Worm (Caenorhabditis elegans) whole organism, L1 larva: ENCODE data around the gene F43G6.10.

Source experiments
- C16A3.4 ChIP-seq: fragments of 150-350 bp; optimal IDR thresholded peaks from 2 replicates; lab custom pipeline; 2014; ENCODE audit warnings: missing biosample characterization, missing genetic modification characterization
- Y116A8C.19 ChIP-seq: sonication (generic microtip); optimal IDR thresholded peaks from 2 replicates; lab custom pipeline; 2016; ENCODE audit warnings: missing compliant biosample characterization, missing genetic modification characterization, borderline replicate concordance
- alr-1 ChIP-seq: fragments of 200-800 bp; sonication (Bioruptor generic); optimal IDR thresholded peaks from 2 replicates; lab custom pipeline; 2018; ENCODE audit warnings: borderline replicate concordance, mild to moderate bottlenecking, missing genetic modification characterization, missing compliant biosample characterization
- blmp-1 ChIP-seq: fragments of 150-350 bp; optimal IDR thresholded peaks from 2 replicates; lab custom pipeline; 2014; ENCODE audit warnings: missing biosample characterization, missing genetic modification characterization
- ceh-63 ChIP-seq: fragments of 200-800 bp; sonication (Bioruptor generic); optimal IDR thresholded peaks from 2 replicates; lab custom pipeline; 2018; ENCODE audit warnings: mild to moderate bottlenecking, missing genetic modification characterization, missing compliant biosample characterization
- ceh-8 ChIP-seq: fragments of 200-800 bp; sonication (Bioruptor generic); optimal IDR thresholded peaks from 2 replicates; lab custom pipeline; 2018; ENCODE audit warnings: mild to moderate bottlenecking, missing genetic modification characterization, moderate library complexity, missing compliant biosample characterization
- ceh-82 ChIP-seq, 3 experiments: fragments of 150-350 bp in 1 of 3; sonication (generic microtip) in 2 of 3; optimal IDR thresholded peaks; 2 replicates each; lab custom pipeline; 2014 to 2017; ENCODE audit warnings: missing biosample characterization in 3 of 3, missing genetic modification characterization in 3 of 3
- ceh-88 ChIP-seq: fragments of 200-800 bp; sonication (Bioruptor generic); IDR thresholded peaks from 2 replicates; pipeline ENCODE4 v1.3.6; 2022; ENCODE audit warnings: missing genetic modification characterization, missing compliant biosample characterization
- ceh-90 ChIP-seq: sonication (generic microtip); optimal IDR thresholded peaks from 2 replicates; lab custom pipeline; 2016; ENCODE audit warnings: missing genetic modification characterization, missing compliant biosample characterization
- ces-1 ChIP-seq: fragments of 150-350 bp; optimal IDR thresholded peaks from 2 replicates; lab custom pipeline; 2014; ENCODE audit warnings: missing biosample characterization, missing genetic modification reagents, missing genetic modification characterization
- dsc-1 ChIP-seq: sonication (generic microtip); optimal IDR thresholded peaks from 2 replicates; lab custom pipeline; 2016; ENCODE audit warnings: mild to moderate bottlenecking, missing genetic modification characterization, missing compliant biosample characterization
- efl-1 ChIP-seq, 4 experiments: fragments of 150-350 bp; optimal IDR thresholded peaks in 3 of 4; peaks in 1 of 4; 1 replicate in 1 of 4; 2 replicates in 3 of 4; lab custom pipeline; 2014; ENCODE audit warnings: missing biosample characterization in 2 of 4, missing genetic modification characterization in 2 of 4, missing genetic modification reagents in 2 of 4
- efl-3 ChIP-seq: fragments of 200-800 bp; sonication (Bioruptor generic); optimal IDR thresholded peaks from 2 replicates; lab custom pipeline; 2018; ENCODE audit warnings: mild to moderate bottlenecking, missing genetic modification characterization, missing compliant biosample characterization
- elt-2 ChIP-seq: sonication (generic microtip); optimal IDR thresholded peaks from 2 replicates; lab custom pipeline; 2016; ENCODE audit warnings: missing genetic modification characterization, mild to moderate bottlenecking, inconsistent platforms, missing compliant biosample characterization, missing genetic modification reagents
- elt-3 ChIP-seq, 6 experiments: fragments of 150-350 bp in 1 of 6; sonication (generic microtip); optimal IDR thresholded peaks; 2 replicates each; lab custom pipeline; 2017 to 2018; ENCODE audit warnings: missing biosample characterization in 6 of 6, missing genetic modification characterization in 6 of 6, inconsistent platforms in 1 of 6
- ets-5 ChIP-seq: fragments of 200-800 bp; sonication (Bioruptor generic); IDR thresholded peaks from 2 replicates; pipeline ENCODE4 v1.3.6; 2022; ENCODE audit warnings: missing genetic modification characterization, missing compliant biosample characterization
- fkh-10 ChIP-seq: sonication (generic microtip); optimal IDR thresholded peaks from 2 replicates; lab custom pipeline; 2017; ENCODE audit warnings: missing biosample characterization, missing genetic modification reagents, missing genetic modification characterization
- fkh-8 ChIP-seq: sonication (generic microtip); optimal IDR thresholded peaks from 2 replicates; lab custom pipeline; 2016; ENCODE audit warnings: mild to moderate bottlenecking, missing genetic modification characterization, missing compliant biosample characterization
- hpl-2 ChIP-seq: fragments of 150-350 bp; optimal IDR thresholded peaks from 2 replicates; lab custom pipeline; 2014; ENCODE audit warnings: missing biosample characterization, missing genetic modification reagents, missing genetic modification characterization
- irx-1 ChIP-seq: sonication (generic microtip); optimal IDR thresholded peaks from 2 replicates; lab custom pipeline; 2016; ENCODE audit warnings: missing genetic modification characterization, missing compliant biosample characterization
- jun-1 ChIP-seq: fragments of 150-350 bp; optimal IDR thresholded peaks from 2 replicates; lab custom pipeline; 2014; ENCODE audit warnings: missing biosample characterization, missing genetic modification reagents, missing genetic modification characterization
- lin-13 ChIP-seq: fragments of 150-350 bp; optimal IDR thresholded peaks from 2 replicates; lab custom pipeline; 2014; ENCODE audit warnings: missing biosample characterization, missing genetic modification reagents, missing genetic modification characterization
- lin-14 ChIP-seq: fragments of 200-800 bp; sonication (Bioruptor generic); optimal IDR thresholded peaks from 2 replicates; lab custom pipeline; 2018; ENCODE audit warnings: mild to moderate bottlenecking, missing genetic modification characterization, moderate library complexity, missing compliant biosample characterization
- lin-15B ChIP-seq: fragments of 150-350 bp; sonication (generic microtip); optimal IDR thresholded peaks from 3 replicates; lab custom pipeline; 2014; ENCODE audit warnings: missing biosample characterization, missing genetic modification characterization
- lin-35 ChIP-seq, 2 experiments: fragments of 150-350 bp; optimal IDR thresholded peaks; 2 replicates each; lab custom pipeline; 2014; ENCODE audit warnings: missing biosample characterization in 2 of 2, missing genetic modification characterization in 2 of 2, missing genetic modification reagents in 2 of 2
- lin-39 ChIP-seq: fragments of 150-350 bp; optimal IDR thresholded peaks from 2 replicates; lab custom pipeline; 2014; ENCODE audit warnings: missing biosample characterization, missing genetic modification reagents, missing genetic modification characterization
- lir-3 ChIP-seq: sonication (generic microtip); optimal IDR thresholded peaks from 2 replicates; lab custom pipeline; 2016; ENCODE audit warnings: mild to moderate bottlenecking, missing genetic modification characterization, moderate library complexity, missing compliant biosample characterization; ENCODE audit not compliant: poor library complexity
- lsy-2 ChIP-seq, 2 experiments: fragments of 150-350 bp; optimal IDR thresholded peaks; 2 replicates each; lab custom pipeline; 2014; ENCODE audit warnings: missing biosample characterization in 2 of 2, missing genetic modification characterization in 2 of 2
- mef-2 ChIP-seq: fragments of 150-350 bp; optimal IDR thresholded peaks from 2 replicates; lab custom pipeline; 2014; ENCODE audit warnings: missing biosample characterization, missing genetic modification characterization
- mep-1 ChIP-seq: fragments of 150-350 bp; optimal IDR thresholded peaks from 2 replicates; lab custom pipeline; 2014; ENCODE audit warnings: missing biosample characterization, missing genetic modification characterization
- nhr-11 ChIP-seq: fragments of 150-350 bp; optimal IDR thresholded peaks from 2 replicates; lab custom pipeline; 2014; ENCODE audit warnings: missing biosample characterization, missing genetic modification characterization
- nhr-237 ChIP-seq: fragments of 150-350 bp; optimal IDR thresholded peaks from 2 replicates; lab custom pipeline; 2014; ENCODE audit warnings: missing biosample characterization, missing genetic modification characterization
- nhr-28 ChIP-seq: fragments of 150-350 bp; optimal IDR thresholded peaks from 2 replicates; lab custom pipeline; 2014; ENCODE audit warnings: missing biosample characterization, missing genetic modification characterization
- nhr-47 ChIP-seq: sonication (generic microtip); optimal IDR thresholded peaks from 2 replicates; lab custom pipeline; 2016; ENCODE audit warnings: mild to moderate bottlenecking, missing genetic modification characterization, moderate library complexity, missing compliant biosample characterization
- nhr-71 ChIP-seq: sonication (generic microtip); optimal IDR thresholded peaks from 2 replicates; lab custom pipeline; 2016; ENCODE audit warnings: mild to moderate bottlenecking, missing genetic modification characterization, moderate library complexity, missing compliant biosample characterization
- nhr-85 ChIP-seq: sonication (generic microtip); peaks from one replicate; lab custom pipeline; 2016; ENCODE audit warnings: missing genetic modification characterization, inconsistent platforms, missing compliant biosample characterization
- nhr-90 ChIP-seq: sonication (generic microtip); optimal IDR thresholded peaks from 2 replicates; lab custom pipeline; 2016; ENCODE audit warnings: mild to moderate bottlenecking, missing genetic modification characterization, missing compliant biosample characterization; ENCODE audit not compliant: poor library complexity
- pag-3 ChIP-seq: sonication (generic microtip); optimal IDR thresholded peaks from 2 replicates; lab custom pipeline; 2017; ENCODE audit warnings: missing genetic modification characterization, mild to moderate bottlenecking, missing compliant biosample characterization, antibody characterized with exemption, borderline replicate concordance; ENCODE audit not compliant: insufficient read depth
- pax-3 ChIP-seq: fragments of 200-800 bp; sonication (Bioruptor generic); optimal IDR thresholded peaks from 2 replicates; lab custom pipeline; 2018; ENCODE audit warnings: mild to moderate bottlenecking, missing genetic modification characterization, moderate library complexity, missing compliant biosample characterization
- rnt-1 ChIP-seq: sonication (generic microtip); optimal IDR thresholded peaks from 2 replicates; lab custom pipeline; 2016; ENCODE audit warnings: mild to moderate bottlenecking, missing genetic modification characterization, moderate library complexity, missing compliant biosample characterization
- skn-1 ChIP-seq: fragments of 150-350 bp; optimal IDR thresholded peaks from 2 replicates; lab custom pipeline; 2014; ENCODE audit warnings: missing biosample characterization, missing genetic modification characterization
- snpc-4 ChIP-seq: fragments of 150-350 bp; optimal IDR thresholded peaks from 2 replicates; lab custom pipeline; 2014; ENCODE audit warnings: missing biosample characterization, missing genetic modification characterization
- swsn-7 ChIP-seq: sonication (generic microtip); optimal IDR thresholded peaks from 2 replicates; lab custom pipeline; 2016; ENCODE audit warnings: missing genetic modification characterization, missing compliant biosample characterization
- tbx-2 ChIP-seq: sonication (generic microtip); optimal IDR thresholded peaks from 2 replicates; lab custom pipeline; 2016; ENCODE audit warnings: missing genetic modification characterization, missing compliant biosample characterization
- tlp-1 ChIP-seq: fragments of 150-350 bp; optimal IDR thresholded peaks from 2 replicates; lab custom pipeline; 2014; ENCODE audit warnings: missing biosample characterization, missing genetic modification characterization
- unc-30 ChIP-seq: sonication (generic microtip); optimal IDR thresholded peaks from 2 replicates; lab custom pipeline; 2017; ENCODE audit warnings: missing biosample characterization, missing genetic modification characterization
- xbp-1 ChIP-seq: sonication (generic microtip); optimal IDR thresholded peaks from 2 replicates; lab custom pipeline; 2016; ENCODE audit warnings: missing genetic modification characterization, missing compliant biosample characterization
- zip-4 ChIP-seq: fragments of 200-800 bp; sonication (Bioruptor generic); optimal IDR thresholded peaks from 2 replicates; lab custom pipeline; 2018; ENCODE audit warnings: mild to moderate bottlenecking, missing genetic modification characterization, moderate library complexity, missing compliant biosample characterization
- ztf-11 ChIP-seq, 2 experiments: sonication (generic microtip); optimal IDR thresholded peaks; 2 replicates each; lab custom pipeline; 2016 to 2017; ENCODE audit warnings: missing genetic modification characterization in 2 of 2, missing biosample characterization in 1 of 2, missing compliant biosample characterization in 1 of 2
- ztf-4 ChIP-seq: fragments of 150-350 bp; optimal IDR thresholded peaks from 2 replicates; lab custom pipeline; 2014; ENCODE audit warnings: missing biosample characterization, missing genetic modification characterization

The F43G6.10 gene

DNA sequence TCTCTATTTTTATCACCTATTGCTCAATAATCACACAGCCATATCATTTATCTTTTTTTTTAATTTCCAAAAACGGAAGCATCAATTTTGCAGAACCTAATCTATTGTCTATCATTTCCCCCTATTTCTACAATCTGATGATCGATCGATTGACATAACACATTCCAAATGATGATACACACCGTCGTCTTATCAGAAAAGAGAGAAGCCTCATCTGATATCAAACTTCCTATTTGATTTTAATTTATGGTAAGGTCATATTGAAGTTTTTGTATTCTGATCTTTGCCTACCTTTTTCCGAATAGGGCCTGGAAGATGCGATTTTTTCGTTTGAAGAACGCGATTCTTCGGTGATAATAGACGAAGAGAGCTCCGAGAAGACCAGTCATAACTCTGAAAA is 40.4 kb downstream of the F43G6.10 start:
- no peak for TF ChIP-seq ces-1 (GFP tag; lab: Kevin White, UChicago)
- no peak for TF ChIP-seq efl-3
- TF ChIP-seq elt-3 (tag; optimal IDR thresholded peaks at IDR 0.05; lab: Kevin White, UChicago), result peak in 3 of 6 experiments; percentile 26 to 52 (median 26)
- TF ChIP-seq dsc-1 (tag; lab: Kevin White, UChicago), result no peak
- TF ChIP-seq C16A3.4 (tag; lab: Kevin White, UChicago), result no peak
- no peak for TF ChIP-seq snpc-4
- TF ChIP-seq elt-2 (tag; lab: Kevin White, UChicago), result no peak
- peak; percentile 10 for TF ChIP-seq nhr-71 (tag; lab: Kevin White, UChicago)
- no peak for TF ChIP-seq lsy-2 (tag; optimal IDR thresholded peaks at IDR 0.05; lab: Kevin White, UChicago)
- no peak for TF ChIP-seq mep-1 (tag; lab: Kevin White, UChicago)
- TF ChIP-seq skn-1 (tag; lab: Kevin White, UChicago), result no peak
- no peak for TF ChIP-seq alr-1 (tag; lab: Kevin White, UChicago)
- TF ChIP-seq nhr-85 (tag; lab: Kevin White, UChicago), result peak; percentile 70
- TF ChIP-seq nhr-28, result no peak
- TF ChIP-seq swsn-7, result no peak
- no peak for TF ChIP-seq ceh-88
- TF ChIP-seq efl-1 (optimal IDR thresholded peaks at IDR 0.05; lab: Kevin White, UChicago), result no peak
- peak in 1 of 2 experiments; percentile 60 for TF ChIP-seq efl-1 (GFP tag; optimal IDR thresholded peaks at IDR 0.05 in 1 of 2; lab: Kevin White, UChicago)
- TF ChIP-seq ceh-8 (GFP tag; lab: Kevin White, UChicago), result no peak
- TF ChIP-seq mef-2, result no peak
- TF ChIP-seq ceh-82 (tag; optimal IDR thresholded peaks at IDR 0.05; lab: Kevin White, UChicago), result no peak
- no peak for TF ChIP-seq lin-39 (tag; lab: Kevin White, UChicago)
- TF ChIP-seq ztf-4 (tag; lab: Kevin White, UChicago), result no peak
- TF ChIP-seq jun-1, result no peak
- no peak for TF ChIP-seq fkh-10 (GFP tag; lab: Kevin White, UChicago)
- TF ChIP-seq tbx-2, result no peak
- TF ChIP-seq zip-4 (GFP tag; lab: Kevin White, UChicago), result no peak
- TF ChIP-seq lin-35 (GFP tag; optimal IDR thresholded peaks at IDR 0.05; lab: Kevin White, UChicago), result no peak
- TF ChIP-seq ceh-63 (GFP tag; lab: Kevin White, UChicago), result no peak
- no peak for TF ChIP-seq nhr-11 (tag; lab: Kevin White, UChicago)
- no peak for TF ChIP-seq ceh-90 (tag; lab: Kevin White, UChicago)
- TF ChIP-seq blmp-1 (tag; lab: Kevin White, UChicago), result peak; percentile 16
- no peak for TF ChIP-seq nhr-237 (tag; lab: Kevin White, UChicago)
- TF ChIP-seq lin-13, result no peak
- TF ChIP-seq lir-3, result no peak
- no peak for TF ChIP-seq tlp-1 (tag; lab: Kevin White, UChicago)
- TF ChIP-seq fkh-8 (tag; lab: Kevin White, UChicago), result no peak
- TF ChIP-seq hpl-2, result no peak
- no peak for TF ChIP-seq nhr-90 (tag; lab: Kevin White, UChicago)
- peak; percentile 25 for TF ChIP-seq lin-14 (GFP tag; lab: Kevin White, UChicago)
- no peak for TF ChIP-seq rnt-1 (tag; lab: Kevin White, UChicago)
- no peak for TF ChIP-seq pag-3 (tag; lab: Kevin White, UChicago)
- TF ChIP-seq ets-5, result no peak
- TF ChIP-seq Y116A8C.19 (tag; lab: Kevin White, UChicago), result no peak
- no peak for TF ChIP-seq lin-15B (tag; lab: Kevin White, UChicago)
- no peak for TF ChIP-seq unc-30 (tag; lab: Kevin White, UChicago)
- TF ChIP-seq nhr-47 (tag; lab: Kevin White, UChicago), result no peak
- TF ChIP-seq irx-1, result no peak
- TF ChIP-seq pax-3, result no peak
- no peak for TF ChIP-seq ztf-11 (tag; optimal IDR thresholded peaks at IDR 0.05; lab: Kevin White, UChicago)
- no peak for TF ChIP-seq xbp-1 (tag; lab: Kevin White, UChicago)
- TF ChIP-seq, all 84 proteins: peak for 6
